Worm (Caenorhabditis elegans): ENCODE measurements around the gene ztf-1.

The ztf-1 gene

DNA sequence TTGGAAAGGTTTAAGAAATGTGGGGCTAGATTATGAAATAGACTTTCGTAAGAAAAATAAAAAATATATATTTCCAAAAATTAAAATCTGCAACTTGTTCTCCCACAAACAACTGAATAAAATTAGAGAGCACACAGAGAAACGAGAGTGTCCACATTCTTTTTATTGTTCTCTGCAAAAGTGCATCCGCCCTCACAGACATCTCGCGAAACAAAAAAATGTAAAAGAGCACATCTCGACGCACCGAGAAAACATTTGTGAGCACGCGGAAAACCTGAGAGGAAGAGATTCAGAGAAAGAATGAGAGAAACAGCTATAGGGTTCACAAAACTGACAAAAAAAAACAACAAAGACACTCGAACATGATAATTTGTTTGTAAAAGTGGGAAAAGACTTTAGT, 10.1 kb downstream of the ztf-1 start (continued):
- TF ChIP-seq mef-2 (tag; optimal IDR thresholded peaks at IDR 0.05) (peak; percentile 31), ces-1 (GFP tag; optimal IDR thresholded peaks at IDR 0.05) (no peak), nhr-28 (tag; optimal IDR thresholded peaks at IDR 0.05) (no peak), sup-37 (GFP tag; optimal IDR thresholded peaks at IDR 0.05) (no peak), fkh-8 (tag; optimal IDR thresholded peaks at IDR 0.05) (peak; percentile 24), jun-1 (tag; optimal IDR thresholded peaks at IDR 0.05) (no peak)

DNA sequence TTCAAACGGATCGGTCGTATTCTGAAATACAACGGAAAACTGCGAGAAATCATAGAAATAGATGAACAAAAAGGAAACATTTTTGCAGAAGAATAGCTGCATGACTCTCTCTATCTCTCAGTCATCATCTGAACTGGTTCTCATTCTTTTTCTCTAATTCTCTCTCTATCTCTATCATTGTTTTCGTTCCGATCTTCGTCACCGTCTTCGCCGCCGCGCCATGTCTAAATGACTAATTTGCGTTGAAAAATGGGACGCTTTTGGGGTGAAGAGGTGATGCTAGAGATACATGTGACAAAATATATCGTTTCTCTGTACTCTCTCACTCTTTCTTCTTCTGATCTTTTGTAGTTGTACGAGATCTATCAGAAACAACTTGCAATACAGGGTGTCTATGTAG, 11.7 kb downstream of the ztf-1 start:
- TF ChIP-seq efl-1 (optimal IDR thresholded peaks at IDR 0.05) (peak; percentile 5 to 33), efl-1 (GFP tag; optimal IDR thresholded peaks at IDR 0.05 in 1 of 2) (peak; percentile 20 to 86), efl-3 (GFP tag; optimal IDR thresholded peaks at IDR 0.05) (no peak), egl-27 (tag; optimal IDR thresholded peaks at IDR 0.05) (no peak), alr-1 (tag; optimal IDR thresholded peaks at IDR 0.05; ENCODE audit: borderline replicate concordance) (no peak), C16A3.4 (tag; optimal IDR thresholded peaks at IDR 0.05) (peak; percentile 18), egl-13 (tag; optimal IDR thresholded peaks at IDR 0.05) (no peak), ceh-8 (GFP tag; optimal IDR thresholded peaks at IDR 0.05) (no peak), lsy-2 (tag; optimal IDR thresholded peaks at IDR 0.05) (peak in 1 of 2 experiments; percentile 55), snpc-4 (tag; optimal IDR thresholded peaks at IDR 0.05) (no peak), unc-130 (tag; optimal IDR thresholded peaks at IDR 0.05) (no peak), hlh-17 (GFP tag; optimal IDR thresholded peaks at IDR 0.05; ENCODE audit: borderline replicate concordance) (no peak), lin-35 (GFP tag; optimal IDR thresholded peaks at IDR 0.05) (peak; percentile 37 to 61), aly-2 (tag; optimal IDR thresholded peaks at IDR 0.05) (no peak), unc-86 (tag; optimal IDR thresholded peaks at IDR 0.05) (no peak), nhr-71 (tag; optimal IDR thresholded peaks at IDR 0.05) (peak; percentile 81), vab-15 (tag; optimal IDR thresholded peaks at IDR 0.05) (no peak), nhr-84 (tag; optimal IDR thresholded peaks at IDR 0.05) (no peak), hpl-2 (GFP tag; optimal IDR thresholded peaks at IDR 0.05) (no peak), ces-1 (GFP tag; optimal IDR thresholded peaks at IDR 0.05) (no peak), nhr-11 (tag; optimal IDR thresholded peaks at IDR 0.05) (no peak), nhr-47 (tag; optimal IDR thresholded peaks at IDR 0.05) (peak; percentile 11), C34B4.2 (tag; optimal IDR thresholded peaks at IDR 0.05) (no peak), unc-62 (GFP tag; optimal IDR thresholded peaks at IDR 0.05) (no peak), ceh-63 (GFP tag; optimal IDR thresholded peaks at IDR 0.05) (no peak), nhr-76 (tag; optimal IDR thresholded peaks at IDR 0.05) (no peak), ceh-88 (GFP tag; IDR thresholded peaks at IDR 0.05) (no peak), sptf-1 (tag; optimal IDR thresholded peaks at IDR 0.05) (no peak), nhr-77 (tag; optimal IDR thresholded peaks at IDR 0.05) (no peak), xbp-1 (tag; optimal IDR thresholded peaks at IDR 0.05) (peak; percentile 15), mef-2 (tag; optimal IDR thresholded peaks at IDR 0.05) (no peak), nhr-90 (tag; optimal IDR thresholded peaks at IDR 0.05; ENCODE audit: poor library complexity) (peak; percentile 55), zag-1 (tag; optimal IDR thresholded peaks at IDR 0.05) (no peak), C04F5.9 (tag; optimal IDR thresholded peaks at IDR 0.05) (no peak), lin-14 (GFP tag; optimal IDR thresholded peaks at IDR 0.05) (peak; percentile 89), elt-2 (tag; optimal IDR thresholded peaks at IDR 0.05) (no peak), sup-37 (GFP tag; optimal IDR thresholded peaks at IDR 0.05) (no peak), mdl-1 (tag; optimal IDR thresholded peaks at IDR 0.05) (peak in 1 of 2 experiments; percentile 84), Y116A8C.19 (tag; optimal IDR thresholded peaks at IDR 0.05; ENCODE audit: borderline replicate concordance) (no peak), tbx-2 (tag; optimal IDR thresholded peaks at IDR 0.05) (peak; percentile 74), nhr-20 (tag; optimal IDR thresholded peaks at IDR 0.05) (peak; percentile 87), fos-1 (tag; optimal IDR thresholded peaks at IDR 0.05) (peak; percentile 8), nhr-85 (tag) (peak; percentile 97), hlh-4 (tag; optimal IDR thresholded peaks at IDR 0.05) (no peak), zip-4 (GFP tag; optimal IDR thresholded peaks at IDR 0.05) (no peak), aha-1 (tag; optimal IDR thresholded peaks at IDR 0.05) (no peak), grh-1 (GFP tag; IDR thresholded peaks at IDR 0.05) (peak; percentile 87), nhr-19 (GFP tag; conservative IDR thresholded peaks at IDR 0.05) (peak; percentile 53), rnt-1 (tag; optimal IDR thresholded peaks at IDR 0.05) (peak; percentile 28)
